Worm (Caenorhabditis elegans) whole organism, young adult: ENCODE results near the gene aptf-2.
A peak's percentile ranks its signal among the peaks of the same experiment; 100 is the strongest.

Experiments
- B0035.1 ChIP-seq: sonication (generic microtip); optimal IDR thresholded peaks from 2 replicates; lab custom pipeline; 2016; ENCODE audit warnings: missing genetic modification characterization, mild to moderate bottlenecking, missing compliant biosample characterization, missing genotype, missing genetic modification reagents
- B0336.3 ChIP-seq: fragments of 200-800 bp; sonication (Bioruptor generic); IDR thresholded peaks from 2 replicates; pipeline ENCODE4 v1.3.6; 2022; ENCODE audit warnings: missing genetic modification characterization, missing compliant biosample characterization
- C17E4.6 ChIP-seq: fragments of 200-800 bp; sonication (Bioruptor generic); IDR thresholded peaks from 2 replicates; pipeline ENCODE4 v1.3.6; 2022; ENCODE audit warnings: missing genetic modification reagents, missing genetic modification characterization, missing compliant biosample characterization
- F22D6.2 ChIP-seq: sonication (generic microtip); optimal IDR thresholded peaks from 2 replicates; lab custom pipeline; 2016; ENCODE audit warnings: mild to moderate bottlenecking, missing genetic modification characterization, missing compliant biosample characterization
- K11D2.4 ChIP-seq: fragments of 200-800 bp; sonication (Bioruptor generic); IDR thresholded peaks from 2 replicates; pipeline ENCODE4 v1.3.6; 2022; ENCODE audit warnings: missing genetic modification reagents, missing genetic modification characterization, missing compliant biosample characterization
- Y53G8AR.9 ChIP-seq: fragments of 200-800 bp; sonication (Bioruptor generic); conservative IDR thresholded peaks from 2 replicates; pipeline ENCODE4 v1.3.6; 2022; ENCODE audit warnings: missing genetic modification reagents, missing genetic modification characterization, missing compliant biosample characterization
- Y56A3A.18 ChIP-seq: fragments of 200-800 bp; sonication (Bioruptor generic); IDR thresholded peaks from 2 replicates; pipeline ENCODE4 v1.3.6; 2022; ENCODE audit warnings: missing genetic modification reagents, missing genetic modification characterization, missing compliant biosample characterization
- Y67H2A.10 ChIP-seq: fragments of 200-800 bp; sonication (Bioruptor generic); conservative IDR thresholded peaks from 2 replicates; pipeline ENCODE4 v1.3.6; 2022; ENCODE audit warnings: missing genetic modification reagents, missing genetic modification characterization, missing compliant biosample characterization
- ZK185.1 ChIP-seq: sonication (generic microtip); optimal IDR thresholded peaks from 2 replicates; lab custom pipeline; 2016; ENCODE audit warnings: mild to moderate bottlenecking, missing genetic modification characterization, missing compliant biosample characterization; ENCODE audit not compliant: poor library complexity, severe bottlenecking
- ama-1 ChIP-seq, 3 experiments: fragments of 150-350 bp in 1 of 3; sonication (generic microtip) in 2 of 3; optimal IDR thresholded peaks; 2 replicates each; lab custom pipeline; 2014 to 2018; ENCODE audit warnings: missing biosample characterization in 2 of 3, missing genetic modification characterization in 2 of 3, missing genetic modification reagents in 2 of 3
- bed-2 ChIP-seq: fragments of 200-800 bp; sonication (Bioruptor generic); IDR thresholded peaks from 2 replicates; pipeline ENCODE4 v1.3.6; 2022; ENCODE audit warnings: missing genetic modification reagents, missing genetic modification characterization, missing compliant biosample characterization
- cebp-1 ChIP-seq, 2 experiments: fragments of 200-800 bp in 1 of 2; sonication (Bioruptor generic) in 1 of 2; sonication (generic microtip) in 1 of 2; IDR thresholded peaks in 1 of 2; optimal IDR thresholded peaks in 1 of 2; 2 replicates each; pipeline versions ENCODE4 v1.3.6 to Lab custom; 2017 to 2022; ENCODE audit warnings: missing compliant biosample characterization in 2 of 2, missing genetic modification characterization in 2 of 2, mild to moderate bottlenecking in 1 of 2, missing genetic modification reagents in 1 of 2, moderate library complexity in 1 of 2
- cebp-2 ChIP-seq: fragments of 200-800 bp; sonication (Bioruptor generic); IDR thresholded peaks from 2 replicates; pipeline ENCODE4 v1.3.6; 2022; ENCODE audit warnings: missing genetic modification characterization, missing compliant biosample characterization
- ceh-100 ChIP-seq: fragments of 200-800 bp; sonication (Bioruptor generic); IDR thresholded peaks from 2 replicates; pipeline ENCODE4 v1.3.6; 2022; ENCODE audit warnings: missing genetic modification reagents, missing genetic modification characterization, missing compliant biosample characterization
- ceh-27 ChIP-seq: fragments of 200-800 bp; sonication (Bioruptor generic); optimal IDR thresholded peaks from 2 replicates; lab custom pipeline; 2018; ENCODE audit warnings: mild to moderate bottlenecking, missing genetic modification characterization, moderate library complexity, missing compliant biosample characterization
- ceh-91 ChIP-seq: fragments of 200-800 bp; sonication (Bioruptor generic); IDR thresholded peaks from 2 replicates; pipeline ENCODE4 v1.3.6; 2022; ENCODE audit warnings: missing genetic modification reagents, missing genetic modification characterization, missing compliant biosample characterization
- dpff-1 ChIP-seq: sonication (generic microtip); optimal IDR thresholded peaks from 2 replicates; lab custom pipeline; 2017; ENCODE audit warnings: mild to moderate bottlenecking, missing genetic modification characterization, missing compliant biosample characterization
- dpl-1 ChIP-seq: fragments of 150-350 bp; optimal IDR thresholded peaks from 2 replicates; lab custom pipeline; 2014; ENCODE audit warnings: missing biosample characterization, missing genetic modification reagents, missing genetic modification characterization
- gei-17 ChIP-seq: fragments of 200-800 bp; sonication (Bioruptor generic); optimal IDR thresholded peaks from 2 replicates; lab custom pipeline; 2018; ENCODE audit warnings: mild to moderate bottlenecking, missing genetic modification characterization, missing compliant biosample characterization
- him-1 ChIP-seq: sonication (generic microtip); optimal IDR thresholded peaks from 2 replicates; lab custom pipeline; 2016; ENCODE audit warnings: missing genotype, missing genetic modification reagents, missing genetic modification characterization, missing compliant biosample characterization
- hlh-12 ChIP-seq: sonication (generic microtip); optimal IDR thresholded peaks from 2 replicates; lab custom pipeline; 2016; ENCODE audit warnings: missing genetic modification characterization, missing compliant biosample characterization
- hmg-1.2 ChIP-seq: fragments of 200-800 bp; sonication (Bioruptor generic); IDR thresholded peaks from 2 replicates; pipeline ENCODE4 v1.3.6; 2022; ENCODE audit warnings: missing genetic modification reagents, missing genetic modification characterization, missing compliant biosample characterization
- hmg-20 ChIP-seq: fragments of 200-800 bp; sonication (Bioruptor generic); IDR thresholded peaks from 2 replicates; pipeline ENCODE4 v1.3.6; 2022; ENCODE audit warnings: missing genetic modification reagents, missing genetic modification characterization, missing compliant biosample characterization
- lin-40 ChIP-seq: sonication (generic microtip); optimal IDR thresholded peaks from 2 replicates; lab custom pipeline; 2016; ENCODE audit warnings: missing genetic modification characterization, mild to moderate bottlenecking, missing compliant biosample characterization, missing genotype, missing genetic modification reagents
- madf-3 ChIP-seq: fragments of 200-800 bp; sonication (Bioruptor generic); IDR thresholded peaks from 2 replicates; pipeline ENCODE4 v1.3.6; 2022; ENCODE audit warnings: missing genetic modification reagents, missing genetic modification characterization, missing compliant biosample characterization
- madf-6 ChIP-seq: fragments of 200-800 bp; sonication (Bioruptor generic); IDR thresholded peaks from 2 replicates; pipeline ENCODE4 v1.3.6; 2022; ENCODE audit warnings: missing genetic modification reagents, missing genetic modification characterization, missing compliant biosample characterization
- mcd-1 ChIP-seq: fragments of 200-800 bp; sonication (Bioruptor generic); IDR thresholded peaks from 2 replicates; pipeline ENCODE4 v1.3.6; 2022; ENCODE audit warnings: missing genetic modification reagents, missing genetic modification characterization, missing compliant biosample characterization
- mxl-1 ChIP-seq: sonication (generic microtip); optimal IDR thresholded peaks from 2 replicates; lab custom pipeline; 2016; ENCODE audit warnings: missing genetic modification characterization, missing compliant biosample characterization
- nfyb-1 ChIP-seq: fragments of 200-800 bp; sonication (Bioruptor generic); IDR thresholded peaks from 2 replicates; pipeline ENCODE4 v1.3.6; 2022; ENCODE audit warnings: missing genetic modification reagents, missing genetic modification characterization, missing compliant biosample characterization
- nhr-27 ChIP-seq: fragments of 200-800 bp; sonication (Bioruptor generic); optimal IDR thresholded peaks from 2 replicates; lab custom pipeline; 2018; ENCODE audit warnings: mild to moderate bottlenecking, missing genetic modification characterization, moderate library complexity, missing compliant biosample characterization
- pbrm-1 ChIP-seq: fragments of 200-800 bp; sonication (Bioruptor generic); IDR thresholded peaks from 2 replicates; pipeline ENCODE4 v1.3.6; 2022; ENCODE audit warnings: missing genetic modification reagents, missing genetic modification characterization, missing compliant biosample characterization
- repo-1 ChIP-seq: sonication (generic microtip); optimal IDR thresholded peaks from 2 replicates; lab custom pipeline; 2017; ENCODE audit warnings: mild to moderate bottlenecking, missing genetic modification characterization, missing compliant biosample characterization
- sea-2 ChIP-seq: fragments of 200-800 bp; sonication (Bioruptor generic); IDR thresholded peaks from 2 replicates; pipeline ENCODE4 v1.3.6; 2022; ENCODE audit warnings: missing genetic modification characterization, missing compliant biosample characterization
- snpc-1.3 ChIP-seq: sonication (generic microtip); optimal IDR thresholded peaks from 2 replicates; lab custom pipeline; 2017; ENCODE audit warnings: missing genetic modification characterization, mild to moderate bottlenecking, missing compliant biosample characterization, antibody characterized with exemption, moderate library complexity, missing genotype, missing genetic modification reagents; ENCODE audit not compliant: insufficient read depth
- snpc-3.4 ChIP-seq: sonication (generic microtip); optimal IDR thresholded peaks from 2 replicates; lab custom pipeline; 2017; ENCODE audit warnings: missing genetic modification characterization, mild to moderate bottlenecking, missing compliant biosample characterization, antibody characterized with exemption, moderate library complexity, missing genotype, missing genetic modification reagents
- tlf-1 ChIP-seq: fragments of 200-800 bp; sonication (Bioruptor generic); optimal IDR thresholded peaks from 2 replicates; lab custom pipeline; 2018; ENCODE audit warnings: mild to moderate bottlenecking, missing genetic modification characterization, missing compliant biosample characterization
- unc-62 ChIP-seq: fragments of 150-350 bp; optimal IDR thresholded peaks from 2 replicates; lab custom pipeline; 2014; ENCODE audit warnings: missing biosample characterization, missing genetic modification reagents, missing genetic modification characterization
- zfh-2 ChIP-seq: fragments of 200-800 bp; sonication (Bioruptor generic); conservative IDR thresholded peaks from 2 replicates; pipeline ENCODE4 v1.3.6; 2022; ENCODE audit warnings: missing genetic modification reagents, missing genetic modification characterization, missing compliant biosample characterization
- ztf-22 ChIP-seq: fragments of 200-800 bp; sonication (Bioruptor generic); optimal IDR thresholded peaks from 2 replicates; lab custom pipeline; 2018; ENCODE audit warnings: mild to moderate bottlenecking, missing genetic modification characterization, moderate library complexity, missing compliant biosample characterization
- ztf-26 ChIP-seq: sonication (generic microtip); optimal IDR thresholded peaks from 2 replicates; lab custom pipeline; 2017; ENCODE audit warnings: missing genetic modification characterization, missing compliant biosample characterization

The aptf-2 gene

DNA sequence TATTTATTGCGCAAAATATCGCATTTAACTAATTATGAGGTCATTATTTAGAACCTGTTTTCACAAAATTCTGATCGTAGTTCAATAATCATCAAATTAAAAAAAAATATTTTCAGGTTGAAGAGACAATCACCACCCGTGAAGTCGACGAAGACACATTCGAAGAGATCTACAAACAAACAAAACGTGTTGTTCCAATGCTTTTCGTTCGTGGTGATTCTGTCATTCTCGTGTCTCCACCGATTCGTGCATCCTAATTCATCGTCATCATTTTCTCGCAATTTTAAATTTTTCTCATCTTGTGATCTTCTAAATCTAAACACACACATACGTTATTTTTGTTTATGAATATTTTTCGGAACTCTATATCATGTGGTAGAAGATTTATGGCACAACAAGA lies 27.1 kb downstream of the aptf-2 start:
- TF ChIP-seq lin-40 (tag; lab: Kevin White, UChicago) (peak; percentile 47), repo-1 (peak; percentile 82), F22D6.2 (tag; lab: Kevin White, UChicago) (peak; percentile 29), B0035.1 (tag; lab: Kevin White, UChicago) (peak; percentile 74), bed-2 (GFP tag; lab: Robert Waterston, UW) (no peak), Y53G8AR.9 (GFP tag; lab: Robert Waterston, UW) (0 out of 2 replicates have a peak, but pooled peaks have one; percentile 57), ama-1 (optimal IDR thresholded peaks at IDR 0.05; lab: Kevin White, UChicago) (peak; percentile 62), ama-1 (GFP tag; optimal IDR thresholded peaks at IDR 0.05; lab: Kevin White, UChicago) (no peak), unc-62 (GFP tag; lab: Kevin White, UChicago) (no peak), dpff-1 (tag; lab: Kevin White, UChicago) (peak; percentile 50), ZK185.1 (peak; percentile 36), C17E4.6 (GFP tag; lab: Robert Waterston, UW) (no peak), mcd-1 (GFP tag; lab: Robert Waterston, UW) (peak; percentile 51), hmg-20 (GFP tag; lab: Robert Waterston, UW) (0 out of 2 replicates have a peak, but pooled peaks have one; percentile 3), mxl-1 (tag; lab: Kevin White, UChicago) (no peak), ceh-27 (GFP tag; lab: Kevin White, UChicago) (peak; percentile 18), sea-2 (GFP tag; lab: Robert Waterston, UW) (no peak), cebp-2 (GFP tag; lab: Robert Waterston, UW) (0 out of 2 replicates have a peak, but pooled peaks have one; percentile 32), madf-3 (GFP tag; lab: Robert Waterston, UW) (0 out of 2 replicates have a peak, but pooled peaks have one; percentile 60), hmg-1.2 (peak; percentile 21), hlh-12 (tag; lab: Kevin White, UChicago) (no peak), nfyb-1 (0 out of 2 replicates have a peak, but pooled peaks have one; percentile 34), snpc-3.4 (peak; percentile 30), snpc-1.3 (tag; lab: Kevin White, UChicago) (no peak), nhr-27 (tag; lab: Kevin White, UChicago) (no peak), madf-6 (no peak), B0336.3 (GFP tag; lab: Robert Waterston, UW) (peak; percentile 70), ztf-22 (GFP tag; lab: Kevin White, UChicago) (no peak), ceh-91 (GFP tag; lab: Robert Waterston, UW) (no peak), pbrm-1 (GFP tag; lab: Robert Waterston, UW) (peak; percentile 71), Y56A3A.18 (GFP tag; lab: Robert Waterston, UW) (peak; percentile 67; the same call in 1 of the 2 replicates), cebp-1 (GFP tag; IDR thresholded peaks at IDR 0.05; lab: Robert Waterston, UW) (no peak), cebp-1 (tag; optimal IDR thresholded peaks at IDR 0.05; lab: Kevin White, UChicago) (peak; percentile 56), tlf-1 (GFP tag; lab: Kevin White, UChicago) (peak; percentile 29), ceh-100 (GFP tag; lab: Robert Waterston, UW) (no peak), gei-17 (peak; percentile 20), K11D2.4 (GFP tag; lab: Robert Waterston, UW) (peak; percentile 60), Y67H2A.10 (GFP tag; lab: Robert Waterston, UW) (no peak)

DNA sequence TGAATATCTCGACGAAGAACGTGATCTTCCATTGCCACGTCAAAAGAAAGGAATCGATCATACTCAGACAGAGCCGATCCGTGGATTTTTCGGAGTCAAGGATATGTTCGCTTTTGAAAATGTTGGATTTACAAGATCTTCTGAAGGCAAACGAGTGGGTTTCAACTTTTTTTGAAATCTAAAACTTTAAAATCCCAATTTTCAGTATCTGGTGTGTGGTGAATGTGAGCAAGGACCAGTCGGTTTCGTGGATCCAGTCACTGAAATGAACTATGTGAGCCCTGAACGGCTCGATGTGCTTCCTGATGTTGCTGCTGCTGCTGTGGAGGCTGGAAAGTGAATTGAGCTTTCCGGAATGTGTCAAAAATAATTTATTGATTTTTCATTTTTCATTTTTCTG lies 28.9 kb downstream of the aptf-2 start, which contains the start of gene lsm-3:
TSS of gene lsm-3 (plus strand) at position 301 of the 400 bp plus-strand sequence.
- TF ChIP-seq dpl-1 (GFP tag; lab: Kevin White, UChicago), result no peak
- TF ChIP-seq him-1, result no peak
- no peak for TF ChIP-seq ztf-26 (tag; lab: Kevin White, UChicago)
- no peak for TF ChIP-seq Y53G8AR.9 (GFP tag; lab: Robert Waterston, UW)
- no peak for TF ChIP-seq zfh-2 (GFP tag; lab: Robert Waterston, UW)
